Fruit fly (Drosophila melanogaster) S2 (cell line): ENCODE data around the gene CG15025.

Source experiments
- CG8478 ChIP-seq: fragments of >200 bp; optimal IDR thresholded peaks from 2 replicates; lab custom pipeline; 2018
- CTCF ChIP-seq, 2 experiments: fragments of >200 bp; optimal IDR thresholded peaks; 2 replicates each; lab custom pipeline; 2018

- TF ChIP-seq CG8478 (lab: Kevin White, UChicago): no peak
- no peak for TF ChIP-seq CTCF (optimal IDR thresholded peaks at IDR 0.05; lab: Kevin White, UChicago)
These were observed 8.4 kb upstream of the CG15025 start for dm6 chr3R:19499374-19499703.
